Fruit fly (Drosophila melanogaster) ovary, adult (tissue): ENCODE data around the gene CG5910.

ENCODE experiments used
- CG17801 ChIP-seq: fragments of 200-800 bp; optimal IDR thresholded peaks from 2 replicates; lab custom pipeline; 2019; ENCODE audit warnings: missing biosample characterization, mild to moderate bottlenecking, missing genetic modification characterization, moderate library complexity; ENCODE audit not compliant: partially characterized antibody

The CG5910 gene

dm6 chr3L:20441632-20442469, at the start of gene CG5910:
TSS of gene CG5910 (plus strand) at chr3L:20442419.
- no peak for TF ChIP-seq CG17801 (GFP tag; lab: Kevin White, UChicago)

- peak; percentile 2 for TF ChIP-seq CG17801 (GFP tag; lab: Kevin White, UChicago)
These were observed 48.9 kb upstream of the CG5910 start, which contains the start of gene CG33969 for dm6 chr3L:20393357-20393756. TSS of gene CG33969 (minus strand) at chr3L:20393553.

- peak; percentile 75 for TF ChIP-seq CG17801 (GFP tag; lab: Kevin White, UChicago)
These were observed 46.8 kb upstream of the CG5910 start for dm6 chr3L:20395257-20395909.

- no peak for TF ChIP-seq CG17801 (GFP tag; lab: Kevin White, UChicago)
These were observed 46.2 kb upstream of the CG5910 start for dm6 chr3L:20396047-20396446.

- TF ChIP-seq CG17801 (GFP tag; lab: Kevin White, UChicago) = no peak
These were observed 44.4 kb upstream of the CG5910 start for dm6 chr3L:20397770-20398169.

dm6 chr3L:20398243-20399222, 43.7 kb upstream of the CG5910 start:
- peak; percentile 60 for TF ChIP-seq CG17801 (GFP tag; lab: Kevin White, UChicago)

DNA sequence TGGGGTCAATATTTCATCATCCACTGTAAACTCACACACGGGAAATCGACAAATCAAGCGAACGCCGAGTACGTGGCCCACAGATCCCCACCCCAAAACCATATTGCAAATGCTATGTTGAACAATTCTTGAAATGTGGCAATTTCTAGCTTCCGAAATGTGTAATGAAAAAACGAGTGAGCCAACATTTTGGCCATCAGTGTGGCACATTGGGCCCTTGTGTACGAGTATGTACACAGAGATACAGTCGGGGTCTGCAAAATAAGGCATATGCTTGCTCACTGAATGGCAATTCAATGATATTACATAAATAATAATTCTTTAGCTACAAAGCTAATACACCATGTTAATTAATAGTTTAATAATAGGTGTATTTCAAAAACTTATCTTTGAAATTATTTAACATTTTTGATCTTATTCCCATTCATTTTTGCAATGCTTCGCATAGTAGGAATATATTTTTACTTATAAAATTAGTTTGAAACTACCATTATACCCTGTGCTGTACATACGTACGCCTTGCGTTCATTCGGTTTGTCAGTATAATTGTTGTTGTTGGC, 42.6 kb upstream of the CG5910 start:
- peak; percentile 88 for TF ChIP-seq CG17801 (GFP tag; lab: Kevin White, UChicago)

DNA sequence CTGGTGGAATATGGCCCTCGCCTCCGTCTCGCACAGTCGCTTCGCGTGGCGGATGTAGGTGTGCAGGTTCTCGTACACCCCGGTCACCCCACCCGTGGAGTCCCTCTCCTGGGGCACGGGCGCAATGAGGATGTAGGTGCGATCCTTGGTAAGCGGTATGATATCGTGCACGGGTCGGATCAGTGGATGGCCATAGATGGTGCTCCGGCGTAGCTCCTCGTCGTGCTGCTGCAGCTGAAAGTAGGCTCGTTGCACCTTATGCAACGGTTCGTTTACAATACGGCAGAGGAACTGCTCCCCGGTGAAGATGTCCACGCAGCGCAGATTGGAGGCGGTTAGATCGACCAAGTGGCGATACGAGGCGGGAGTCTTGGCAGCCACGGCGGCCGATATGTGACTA, 41.7 kb upstream of the CG5910 start:
- TF ChIP-seq CG17801 (GFP tag; lab: Kevin White, UChicago) = no peak

DNA sequence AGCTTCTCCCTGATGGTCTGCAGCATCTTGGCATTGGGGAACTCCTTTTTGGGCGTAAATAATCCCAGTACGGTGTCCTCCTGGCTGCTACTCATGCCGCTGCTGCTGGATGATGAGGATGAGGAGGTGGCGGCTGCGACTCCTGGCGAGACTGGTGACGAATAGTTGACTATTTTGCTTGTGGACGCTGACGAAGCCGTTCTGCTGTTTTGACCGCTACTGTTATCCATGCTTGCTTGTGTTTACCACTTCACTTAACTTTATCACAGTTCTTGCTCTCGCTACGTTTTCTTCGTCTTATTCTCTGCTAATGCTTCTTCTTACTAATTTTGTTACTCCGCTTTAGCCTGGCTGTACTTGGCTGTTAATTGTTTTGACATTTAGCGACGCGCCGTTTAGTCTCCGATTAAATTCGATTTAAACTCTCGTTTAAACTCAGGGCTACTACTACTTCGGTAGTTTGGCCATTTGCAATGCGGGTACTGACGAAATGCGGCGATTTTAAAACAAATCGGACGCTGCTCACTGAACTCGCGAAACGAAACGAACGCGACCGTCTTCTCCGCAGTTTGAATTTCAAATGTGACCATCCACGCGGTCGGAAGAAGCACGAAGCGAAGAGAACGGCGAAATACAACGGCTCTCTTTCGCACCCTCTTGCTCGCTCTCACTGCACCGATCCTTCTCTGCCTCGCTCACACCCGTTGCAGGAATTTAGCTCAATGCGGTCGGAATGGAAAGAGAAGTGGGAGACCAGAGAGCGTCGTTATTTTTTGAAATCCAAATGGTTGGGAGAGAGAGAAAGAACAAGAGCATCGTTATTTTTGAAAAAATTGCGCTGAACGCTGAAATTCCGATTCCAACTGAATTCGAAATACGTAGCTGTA, 41.0 kb upstream of the CG5910 start, which contains the start of gene trbl:
trbl (minus strand) TSS at position 584 of the 887 bp plus-strand sequence.
- peak; percentile 77 for TF ChIP-seq CG17801 (GFP tag; lab: Kevin White, UChicago)

- TF ChIP-seq CG17801 (GFP tag; lab: Kevin White, UChicago) = no peak
These were observed 39.3 kb upstream of the CG5910 start for dm6 chr3L:20402665-20403492.

DNA sequence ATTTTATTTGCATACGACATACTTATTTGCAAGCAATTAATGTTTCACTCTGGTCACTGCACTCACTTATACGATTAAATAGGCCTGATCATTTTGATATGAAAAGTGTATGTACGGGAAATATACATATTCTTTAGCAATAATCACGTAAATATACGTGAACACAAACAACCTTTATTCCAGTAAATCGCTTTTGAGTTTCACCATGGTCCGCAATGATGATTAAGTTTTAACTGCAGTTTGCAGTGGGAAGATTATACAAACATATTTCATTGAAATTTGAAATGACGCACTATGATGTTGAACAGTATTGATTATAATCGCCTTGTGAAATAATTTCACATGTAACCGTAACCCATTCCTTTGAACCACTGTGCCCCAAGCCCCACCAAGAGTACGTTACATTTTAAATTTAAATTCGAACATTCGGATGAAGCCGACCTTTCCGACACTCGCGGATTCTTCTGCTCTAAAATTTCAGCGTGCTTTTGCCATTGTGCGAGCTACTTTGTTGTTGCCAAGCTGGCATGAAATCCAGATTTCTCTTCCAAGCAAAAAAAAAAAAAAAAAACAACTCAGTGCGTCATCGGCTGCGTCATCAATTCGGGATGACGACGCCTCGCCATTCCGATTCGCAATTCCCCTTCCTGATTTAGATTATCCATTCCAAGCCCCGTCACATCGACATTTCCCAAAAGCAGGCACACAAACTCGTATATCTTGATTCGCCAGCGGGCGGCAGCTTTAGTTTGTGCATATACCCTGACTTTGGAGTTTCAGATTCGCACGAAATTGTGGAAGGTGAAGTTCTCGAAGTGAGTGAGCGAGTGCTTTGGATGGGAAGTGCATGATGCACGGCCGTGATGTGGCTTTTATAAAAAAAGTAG, 38.5 kb upstream of the CG5910 start:
- TF ChIP-seq CG17801 (GFP tag; lab: Kevin White, UChicago) = no peak

dm6 chr3L:20404515-20404914, 37.7 kb upstream of the CG5910 start:
- TF ChIP-seq CG17801 (GFP tag; lab: Kevin White, UChicago) = no peak
